Worm (Caenorhabditis elegans) whole organism, L2 larva: ENCODE measurements around the gene C53D6.11.

ENCODE experiments used
- R02D3.7 ChIP-seq: fragments of 150-350 bp; optimal IDR thresholded peaks from 2 replicates; lab custom pipeline; 2014; ENCODE audit warnings: missing biosample characterization, missing genetic modification characterization
- ZK546.5 ChIP-seq: sonication (generic microtip); optimal IDR thresholded peaks from 2 replicates; lab custom pipeline; 2017; ENCODE audit warnings: missing biosample characterization, missing genetic modification characterization
- ama-1 ChIP-seq: fragments of 150-350 bp; optimal IDR thresholded peaks from 2 replicates; lab custom pipeline; 2018; ENCODE audit warnings: inconsistent platforms
- elt-1 ChIP-seq: fragments of 150-350 bp; optimal IDR thresholded peaks from 2 replicates; lab custom pipeline; 2014; ENCODE audit warnings: missing biosample characterization, missing genetic modification characterization
- elt-3 ChIP-seq: sonication (generic microtip); optimal IDR thresholded peaks from 2 replicates; lab custom pipeline; 2017; ENCODE audit warnings: missing biosample characterization, missing genetic modification characterization
- lin-13 ChIP-seq: fragments of 150-350 bp; optimal IDR thresholded peaks from 2 replicates; lab custom pipeline; 2014; ENCODE audit warnings: missing biosample characterization, missing genetic modification reagents, missing genetic modification characterization
- nhr-10 ChIP-seq: sonication (generic microtip); optimal IDR thresholded peaks from 2 replicates; lab custom pipeline; 2017; ENCODE audit warnings: missing biosample characterization, missing genetic modification characterization
- nhr-11 ChIP-seq: fragments of 150-350 bp; optimal IDR thresholded peaks from 2 replicates; lab custom pipeline; 2014; ENCODE audit warnings: missing biosample characterization, missing genetic modification characterization
- nhr-129 ChIP-seq: fragments of 150-350 bp; optimal IDR thresholded peaks from 2 replicates; lab custom pipeline; 2014; ENCODE audit warnings: missing biosample characterization, missing genetic modification characterization
- snpc-4 ChIP-seq: fragments of 150-350 bp; optimal IDR thresholded peaks from 2 replicates; lab custom pipeline; 2014; ENCODE audit warnings: missing biosample characterization, missing genetic modification characterization
- unc-62 ChIP-seq: fragments of 150-350 bp; optimal IDR thresholded peaks from 2 replicates; lab custom pipeline; 2014; ENCODE audit warnings: missing biosample characterization, missing genetic modification reagents, missing genetic modification characterization
- zag-1 ChIP-seq: fragments of 150-350 bp; optimal IDR thresholded peaks from 2 replicates; lab custom pipeline; 2014; ENCODE audit warnings: missing biosample characterization, missing genetic modification characterization
- ztf-4 ChIP-seq: fragments of 150-350 bp; optimal IDR thresholded peaks from 2 replicates; lab custom pipeline; 2014; ENCODE audit warnings: missing biosample characterization, missing genetic modification characterization

DNA sequence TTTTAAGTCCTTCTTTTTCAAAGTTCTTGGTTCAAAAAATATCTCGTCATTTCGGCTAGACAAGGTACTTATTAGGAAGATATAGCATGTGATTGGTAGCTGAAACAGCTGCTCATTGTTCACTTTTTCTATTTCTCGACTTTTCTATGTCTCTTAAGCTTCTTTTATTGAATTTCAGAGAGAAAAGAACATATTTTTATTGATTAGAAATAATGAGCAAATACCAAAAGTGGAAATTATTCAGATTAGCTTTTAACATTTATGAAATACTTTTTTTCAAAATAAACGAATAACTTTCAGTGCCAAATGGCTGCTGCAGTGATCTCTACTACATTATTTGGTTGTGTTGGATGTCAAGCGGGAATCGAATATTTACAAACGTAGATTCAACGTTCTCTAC, 25.8 kb upstream of the C53D6.11 start, which contains the start of gene nstp-1:
- TF ChIP-seq nhr-10: no peak
- no peak for TF ChIP-seq ama-1
- no peak for TF ChIP-seq lin-13
- TF ChIP-seq ZK546.5 (tag; lab: Kevin White, UChicago): no peak
- TF ChIP-seq R02D3.7 (tag; lab: Kevin White, UChicago): no peak
- no peak for TF ChIP-seq zag-1
- TF ChIP-seq elt-1 (tag; lab: Kevin White, UChicago): no peak
- TF ChIP-seq elt-3 (tag; lab: Kevin White, UChicago): no peak
- no peak for TF ChIP-seq unc-62 (GFP tag; lab: Kevin White, UChicago)
- TF ChIP-seq ztf-4 (tag; lab: Kevin White, UChicago): no peak
- no peak for TF ChIP-seq nhr-11
- TF ChIP-seq nhr-129 (tag; lab: Kevin White, UChicago): no peak
- TF ChIP-seq snpc-4: no peak
